Fruit fly (Drosophila melanogaster) whole organism, embryonic: ENCODE data around the gene CG14647.

Experiments used
- Adf1 ChIP-seq: fragments of 200-800 bp; sonication (Bioruptor generic); IDR thresholded peaks from 2 replicates; pipeline ENCODE4 v1.3.6; 2022; ENCODE audit warnings: missing biosample characterization, missing genetic modification characterization
- Atf6 ChIP-seq: fragments of 200-800 bp; sonication (Bioruptor generic); IDR thresholded peaks from 2 replicates; pipeline ENCODE4 v1.3.6; 2022; ENCODE audit warnings: missing biosample characterization, missing genetic modification characterization
- B-H2 ChIP-seq: fragments of 200-800 bp; sonication (Bioruptor generic); optimal IDR thresholded peaks from 2 replicates; lab custom pipeline; 2018; ENCODE audit warnings: missing biosample characterization, mild to moderate bottlenecking, missing genetic modification characterization
- BEAF-32 ChIP-seq: fragments of 200-800 bp; sonication (Bioruptor generic); optimal IDR thresholded peaks from 3 replicates; lab custom pipeline; 2017; ENCODE audit warnings: missing biosample characterization, missing genetic modification characterization, mild to moderate bottlenecking, moderate library complexity, missing genetic modification reagents
- CG10462 ChIP-seq: fragments of 200-800 bp; sonication (Bioruptor generic); optimal IDR thresholded peaks from 2 replicates; lab custom pipeline; 2016; ENCODE audit warnings: missing biosample characterization, missing genetic modification characterization
- CG13624 ChIP-seq: fragments of 200-800 bp; sonication (Bioruptor generic); optimal IDR thresholded peaks from 2 replicates; lab custom pipeline; 2016; ENCODE audit warnings: missing biosample characterization, missing genetic modification characterization
- CG1603 ChIP-seq: fragments of 200-800 bp; sonication (Bioruptor generic); optimal IDR thresholded peaks from 2 replicates; lab custom pipeline; 2019; ENCODE audit warnings: missing biosample characterization, mild to moderate bottlenecking, missing genetic modification characterization, moderate library complexity
- CG1647 ChIP-seq: fragments of 200-800 bp; sonication (Bioruptor generic); optimal IDR thresholded peaks from 3 replicates; lab custom pipeline; 2016; ENCODE audit warnings: missing biosample characterization, missing genetic modification characterization
- CG17802 ChIP-seq: fragments of 200-800 bp; sonication (Bioruptor generic); optimal IDR thresholded peaks from 2 replicates; lab custom pipeline; 2018; ENCODE audit warnings: missing biosample characterization, mild to moderate bottlenecking, missing genetic modification characterization, moderate library complexity
- CG18476 ChIP-seq: fragments of 200-800 bp; sonication (Bioruptor generic); optimal IDR thresholded peaks from 2 replicates; lab custom pipeline; 2016; ENCODE audit warnings: missing biosample characterization, mild to moderate bottlenecking, missing genetic modification characterization
- CG18619 ChIP-seq: fragments of 200-800 bp; sonication (Bioruptor generic); optimal IDR thresholded peaks from 3 replicates; lab custom pipeline; 2017; ENCODE audit warnings: missing biosample characterization, mild to moderate bottlenecking, missing genetic modification characterization
- CG30431 ChIP-seq: fragments of 200-800 bp; sonication (Bioruptor generic); optimal IDR thresholded peaks from 2 replicates; lab custom pipeline; 2017; ENCODE audit warnings: missing biosample characterization, missing genetic modification characterization
- CG32532 ChIP-seq: fragments of 200-800 bp; sonication (Bioruptor generic); IDR thresholded peaks from 2 replicates; pipeline ENCODE4 v1.3.6; 2022; ENCODE audit warnings: missing biosample characterization, missing genetic modification characterization
- CG3847 ChIP-seq: fragments of 200-800 bp; sonication (Bioruptor generic); IDR thresholded peaks from 2 replicates; pipeline ENCODE4 v1.3.6; 2022; ENCODE audit warnings: missing biosample characterization, missing genetic modification characterization
- CG6765 ChIP-seq: fragments of 200-800 bp; sonication (Bioruptor generic); optimal IDR thresholded peaks from 3 replicates; lab custom pipeline; 2017; ENCODE audit warnings: missing biosample characterization, mild to moderate bottlenecking, missing genetic modification characterization
- CG8388 ChIP-seq: fragments of 200-800 bp; sonication (Bioruptor generic); optimal IDR thresholded peaks from 2 replicates; lab custom pipeline; 2019; ENCODE audit warnings: missing biosample characterization, mild to moderate bottlenecking, missing genetic modification characterization, moderate library complexity
- CG8478 ChIP-seq: fragments of >200 bp; optimal IDR thresholded peaks from 2 replicates; lab custom pipeline; 2018
- CHES-1-like ChIP-seq: fragments of 200-800 bp; sonication (Bioruptor generic); optimal IDR thresholded peaks from 2 replicates; lab custom pipeline; 2016; ENCODE audit warnings: missing biosample characterization, missing genetic modification characterization
- Dek ChIP-seq: fragments of 200-800 bp; sonication (Bioruptor generic); optimal IDR thresholded peaks from 3 replicates; lab custom pipeline; 2019; ENCODE audit warnings: missing biosample characterization, mild to moderate bottlenecking, missing genetic modification characterization, moderate library complexity
- Dp ChIP-seq: fragments of 200-800 bp; sonication (Bioruptor generic); optimal IDR thresholded peaks from 2 replicates; lab custom pipeline; 2018; ENCODE audit warnings: missing biosample characterization, mild to moderate bottlenecking, missing genetic modification characterization, moderate library complexity
- Ets97D ChIP-seq: fragments of 200-800 bp; sonication (Bioruptor generic); optimal IDR thresholded peaks from 3 replicates; lab custom pipeline; 2016; ENCODE audit warnings: missing biosample characterization, missing genetic modification characterization
- H15 ChIP-seq: fragments of 200-800 bp; sonication (Bioruptor generic); IDR thresholded peaks from 3 replicates; pipeline ENCODE4 v1.3.6; 2022; ENCODE audit warnings: missing biosample characterization, missing genetic modification characterization
- HmgD ChIP-seq: fragments of 200-800 bp; sonication (Bioruptor generic); optimal IDR thresholded peaks from 3 replicates; lab custom pipeline; 2016; ENCODE audit warnings: missing biosample characterization, missing genetic modification characterization
- HmgZ ChIP-seq: fragments of 200-800 bp; sonication (Bioruptor generic); optimal IDR thresholded peaks from 2 replicates; lab custom pipeline; 2018; ENCODE audit warnings: missing biosample characterization, mild to moderate bottlenecking, missing genetic modification characterization
- Kr ChIP-seq: fragments of 200-800 bp; sonication (Bioruptor generic); optimal IDR thresholded peaks from 2 replicates; lab custom pipeline; 2017; ENCODE audit warnings: missing biosample characterization, mild to moderate bottlenecking, missing genetic modification characterization
- Lim3 ChIP-seq: fragments of 200-800 bp; sonication (Bioruptor generic); IDR thresholded peaks from 2 replicates; pipeline ENCODE4 v1.3.6; 2022; ENCODE audit warnings: missing biosample characterization, missing genetic modification characterization
- MESR4 ChIP-seq: fragments of 200-800 bp; sonication (Bioruptor generic); optimal IDR thresholded peaks from 2 replicates; lab custom pipeline; 2018; ENCODE audit warnings: missing biosample characterization, mild to moderate bottlenecking, missing genetic modification characterization, moderate library complexity
- MTF-1 ChIP-seq: fragments of 200-800 bp; sonication (Bioruptor generic); optimal IDR thresholded peaks from 2 replicates; lab custom pipeline; 2018; ENCODE audit warnings: missing biosample characterization, mild to moderate bottlenecking, missing genetic modification characterization, borderline replicate concordance
- Med ChIP-seq: fragments of 200-800 bp; sonication (Bioruptor generic); peaks from one replicate; lab custom pipeline; 2016; ENCODE audit warnings: missing biosample characterization, missing genetic modification characterization, mild to moderate bottlenecking, inconsistent platforms, moderate library complexity
- NfI ChIP-seq: fragments of 200-800 bp; sonication (Bioruptor generic); optimal IDR thresholded peaks from 3 replicates; lab custom pipeline; 2018; ENCODE audit warnings: missing biosample characterization, mild to moderate bottlenecking, missing genetic modification characterization, moderate library complexity
- Taf1 ChIP-seq: fragments of 200-800 bp; sonication (Bioruptor generic); IDR thresholded peaks from 2 replicates; pipeline ENCODE4 v1.3.6; 2022; ENCODE audit warnings: missing biosample characterization, missing genetic modification characterization
- ab ChIP-seq: fragments of 200-800 bp; sonication (Bioruptor generic); optimal IDR thresholded peaks from 2 replicates; lab custom pipeline; 2016; ENCODE audit warnings: missing biosample characterization, missing genetic modification characterization
- al ChIP-seq: fragments of 200-800 bp; sonication (Bioruptor generic); IDR thresholded peaks from 2 replicates; pipeline ENCODE4 v1.3.6; 2022; ENCODE audit warnings: missing biosample characterization, missing genetic modification characterization
- bbx ChIP-seq: fragments of 200-800 bp; sonication (Bioruptor generic); IDR thresholded peaks from 2 replicates; pipeline ENCODE4 v1.3.6; 2022; ENCODE audit warnings: missing biosample characterization, missing genetic modification characterization; ENCODE audit not compliant: partially characterized antibody
- cg ChIP-seq: fragments of 200-800 bp; sonication (Bioruptor generic); optimal IDR thresholded peaks from 3 replicates; lab custom pipeline; 2019; ENCODE audit warnings: missing biosample characterization, mild to moderate bottlenecking, missing genetic modification characterization, moderate library complexity
- chif ChIP-seq, 2 experiments: fragments of 200-800 bp; sonication (Bioruptor generic); optimal IDR thresholded peaks; 3 replicates each; lab custom pipeline; 2016; ENCODE audit warnings: missing biosample characterization in 2 of 2, missing genetic modification characterization in 2 of 2
- corto ChIP-seq: fragments of 200-800 bp; sonication (Bioruptor generic); optimal IDR thresholded peaks from 2 replicates; lab custom pipeline; 2016; ENCODE audit warnings: missing biosample characterization, mild to moderate bottlenecking, missing genetic modification characterization, moderate library complexity
- ems ChIP-seq: fragments of 200-800 bp; sonication (Bioruptor generic); optimal IDR thresholded peaks from 3 replicates; lab custom pipeline; 2016; ENCODE audit warnings: missing biosample characterization, missing genetic modification characterization
- gce ChIP-seq: fragments of 200-800 bp; sonication (Bioruptor generic); IDR thresholded peaks from 3 replicates; pipeline ENCODE4 v1.3.6; 2022; ENCODE audit warnings: missing biosample characterization, missing genetic modification characterization
- gsb ChIP-seq: fragments of 200-800 bp; sonication (Bioruptor generic); IDR thresholded peaks from 2 replicates; pipeline ENCODE4 v1.3.6; 2022; ENCODE audit warnings: missing biosample characterization, missing genetic modification characterization
- knrl ChIP-seq: fragments of 200-800 bp; sonication (Bioruptor generic); IDR thresholded peaks from 3 replicates; pipeline ENCODE4 v1.3.6; 2022; ENCODE audit warnings: missing biosample characterization, missing genetic modification characterization; ENCODE audit not compliant: partially characterized antibody
- lab ChIP-seq: fragments of 200-800 bp; sonication (Bioruptor generic); optimal IDR thresholded peaks from 3 replicates; lab custom pipeline; 2017; ENCODE audit warnings: missing biosample characterization, missing genetic modification characterization, mild to moderate bottlenecking, moderate library complexity, missing genetic modification reagents
- luna ChIP-seq: fragments of 200-800 bp; sonication (Bioruptor generic); optimal IDR thresholded peaks from 2 replicates; lab custom pipeline; 2016; ENCODE audit warnings: missing biosample characterization, missing genetic modification characterization
- oc ChIP-seq: fragments of 200-800 bp; sonication (Bioruptor generic); optimal IDR thresholded peaks from 2 replicates; lab custom pipeline; 2018; ENCODE audit warnings: missing biosample characterization, mild to moderate bottlenecking, missing genetic modification characterization, moderate library complexity
- org-1 ChIP-seq: fragments of 200-800 bp; sonication (Bioruptor generic); optimal IDR thresholded peaks from 2 replicates; lab custom pipeline; 2017; ENCODE audit warnings: missing biosample characterization, missing genetic modification characterization
- sc ChIP-seq, 3 experiments: fragments of >200 bp in 2 of 3; fragments of 200-800 bp in 1 of 3; sonication (Bioruptor generic) in 1 of 3; optimal IDR thresholded peaks; 2 replicates in 2 of 3; 3 replicates in 1 of 3; lab custom pipeline; 2017; ENCODE audit warnings: mild to moderate bottlenecking in 1 of 3, missing biosample characterization in 1 of 3, missing genetic modification characterization in 1 of 3, missing genetic modification reagents in 1 of 3
- ssp ChIP-seq: fragments of 200-800 bp; sonication (Bioruptor generic); IDR thresholded peaks from 2 replicates; pipeline ENCODE4 v1.3.6; 2022; ENCODE audit warnings: missing biosample characterization, missing genetic modification characterization
- sug ChIP-seq: fragments of 200-800 bp; optimal IDR thresholded peaks from 2 replicates; lab custom pipeline; 2019; ENCODE audit warnings: missing biosample characterization, mild to moderate bottlenecking, missing genetic modification characterization, moderate library complexity
- tgo ChIP-seq: fragments of 200-800 bp; sonication (Bioruptor generic); IDR thresholded peaks from 3 replicates; pipeline ENCODE4 v1.3.6; 2022; ENCODE audit warnings: missing biosample characterization, missing genetic modification characterization
- wek ChIP-seq: fragments of 200-800 bp; sonication (Bioruptor generic); optimal IDR thresholded peaks from 3 replicates; lab custom pipeline; 2018; ENCODE audit warnings: missing biosample characterization, mild to moderate bottlenecking, missing genetic modification characterization, moderate library complexity
- zen2 ChIP-seq: fragments of 200-800 bp; sonication (Bioruptor generic); IDR thresholded peaks from 3 replicates; pipeline ENCODE4 v1.3.6; 2022; ENCODE audit warnings: missing biosample characterization, missing genetic modification characterization; ENCODE audit not compliant: partially characterized antibody

The CG14647 gene

dm6 chr3R:4360668-4361110 lies 39.6 kb upstream of the CG14647 start (continued):
- no peak for TF ChIP-seq sc (optimal IDR thresholded peaks at IDR 0.05; lab: Kevin White, UChicago)
- TF ChIP-seq sc (GFP tag; optimal IDR thresholded peaks at IDR 0.05; lab: Kevin White, UChicago): no peak
- TF ChIP-seq tgo (GFP tag; lab: Robert Waterston, UW): no peak
- no peak for TF ChIP-seq CG30431
- TF ChIP-seq Adf1: peak; percentile 61; the same call in 1 of the 2 replicates
- no peak for TF ChIP-seq CG13624 (GFP tag; lab: Kevin White, UChicago)
- TF ChIP-seq BEAF-32 (GFP tag; lab: Kevin White, UChicago): peak; percentile 21
- TF ChIP-seq wek (GFP tag; lab: Kevin White, UChicago): no peak
- TF ChIP-seq CG6765: peak; percentile 55
- TF ChIP-seq bbx (GFP tag; lab: Robert Waterston, UW): peak; percentile 63
- no peak for TF ChIP-seq CG8388 (GFP tag; lab: Kevin White, UChicago)
- no peak for TF ChIP-seq Kr (GFP tag; lab: Kevin White, UChicago)
- no peak for TF ChIP-seq oc (tag; lab: Kevin White, UChicago)
- no peak for TF ChIP-seq CG18619 (GFP tag; lab: Kevin White, UChicago)
- TF ChIP-seq MTF-1 (GFP tag; lab: Kevin White, UChicago): no peak
- TF ChIP-seq gce (GFP tag; lab: Robert Waterston, UW): no peak
- no peak for TF ChIP-seq Ets97D (GFP tag; lab: Kevin White, UChicago)
- TF ChIP-seq gsb: no peak
- peak; percentile 29 for TF ChIP-seq CG8478
- TF ChIP-seq luna (GFP tag; lab: Kevin White, UChicago): no peak
- peak; percentile 50 for TF ChIP-seq lab (GFP tag; lab: Kevin White, UChicago)
- TF ChIP-seq chif (GFP tag; optimal IDR thresholded peaks at IDR 0.05; lab: Kevin White, UChicago): no peak
- no peak for TF ChIP-seq Lim3
- no peak for TF ChIP-seq Taf1 (GFP tag; lab: Robert Waterston, UW)
- TF ChIP-seq MESR4: no peak
- TF ChIP-seq sug: no peak
- no peak for TF ChIP-seq ems
- TF ChIP-seq H15 (GFP tag; lab: Robert Waterston, UW): no peak
- no peak for TF ChIP-seq CG3847 (GFP tag; lab: Robert Waterston, UW)
- no peak for TF ChIP-seq HmgD (GFP tag; lab: Kevin White, UChicago)
- TF ChIP-seq CG1603 (tag; lab: Kevin White, UChicago): no peak
- TF ChIP-seq B-H2 (GFP tag; lab: Kevin White, UChicago): no peak
- no peak for TF ChIP-seq cg (GFP tag; lab: Kevin White, UChicago)
- no peak for TF ChIP-seq CHES-1-like (GFP tag; lab: Kevin White, UChicago)
- TF ChIP-seq CG17802 (tag; lab: Kevin White, UChicago): no peak
- peak; percentile 10 for TF ChIP-seq NfI (GFP tag; lab: Kevin White, UChicago)
- TF ChIP-seq al (GFP tag; lab: Robert Waterston, UW): no peak
- TF ChIP-seq Dp (GFP tag; lab: Kevin White, UChicago): no peak
- no peak for TF ChIP-seq HmgZ (tag; lab: Kevin White, UChicago)
- no peak for TF ChIP-seq CG18476 (GFP tag; lab: Kevin White, UChicago)
- 0 out of 3 replicates have a peak, but pooled peaks have one; percentile 26 for TF ChIP-seq knrl
- no peak for TF ChIP-seq CG1647 (GFP tag; lab: Kevin White, UChicago)
- TF ChIP-seq Med (GFP tag; lab: Kevin White, UChicago): peak; percentile 87
- no peak for TF ChIP-seq org-1 (GFP tag; lab: Kevin White, UChicago)
- TF ChIP-seq Dek (tag; lab: Kevin White, UChicago): no peak
- TF ChIP-seq CG10462 (GFP tag; lab: Kevin White, UChicago): no peak
- TF ChIP-seq ab (GFP tag; lab: Kevin White, UChicago): no peak
- no peak for TF ChIP-seq ssp (GFP tag; lab: Robert Waterston, UW)
- TF ChIP-seq corto (GFP tag; lab: Kevin White, UChicago): no peak
- TF ChIP-seq zen2 (GFP tag; lab: Robert Waterston, UW): 0 out of 3 replicates have a peak, but pooled peaks have one; percentile 21
- TF ChIP-seq Atf6: no peak
- peak; percentile 34; the same call in 1 of the 2 replicates for TF ChIP-seq CG32532 (GFP tag; lab: Robert Waterston, UW)
